Fruit fly (Drosophila melanogaster): Measurements from ENCODE around the gene amd.

dm6 chr2L:19111137-19111536, 1.2 kb downstream of the amd start:
- TF ChIP-seq fd102C (GFP tag; optimal IDR thresholded peaks at IDR 0.05): no peak
- TF ChIP-seq CG14965 (GFP tag; optimal IDR thresholded peaks at IDR 0.05; ENCODE audit: borderline replicate concordance): no peak
- TF ChIP-seq CG14667 (GFP tag; IDR thresholded peaks at IDR 0.05): no peak
- TF ChIP-seq CG4404 (GFP tag; IDR thresholded peaks at IDR 0.05): no peak
- TF ChIP-seq Tbp (GFP tag; optimal IDR thresholded peaks at IDR 0.05): no peak
- no peak for TF ChIP-seq oc (tag; optimal IDR thresholded peaks at IDR 0.05)
- TF ChIP-seq abd-A (tag; optimal IDR thresholded peaks at IDR 0.05): no peak
- TF ChIP-seq sna (GFP tag; IDR thresholded peaks at IDR 0.05; ENCODE audit: partially characterized antibody): no peak
- TF ChIP-seq CG3847 (GFP tag; IDR thresholded peaks at IDR 0.05): no peak
- no peak for TF ChIP-seq lov (optimal IDR thresholded peaks at IDR 0.05)
- no peak for TF ChIP-seq lov (GFP tag; IDR thresholded peaks at IDR 0.05)
- no peak for TF ChIP-seq CG6689 (GFP tag; IDR thresholded peaks at IDR 0.05)
- TF ChIP-seq hkb (optimal IDR thresholded peaks at IDR 0.05): no peak
- no peak for TF ChIP-seq hkb (GFP tag; IDR thresholded peaks at IDR 0.05)
